Worm (Caenorhabditis elegans) whole organism, dauer: Measurements from ENCODE around the gene txt-19.

Source experiments
- unc-62 ChIP-seq: sonication (generic microtip); optimal IDR thresholded peaks from 2 replicates; lab custom pipeline; 2017; ENCODE audit warnings: missing biosample characterization, missing genetic modification reagents, missing genetic modification characterization

Gene txt-19

DNA sequence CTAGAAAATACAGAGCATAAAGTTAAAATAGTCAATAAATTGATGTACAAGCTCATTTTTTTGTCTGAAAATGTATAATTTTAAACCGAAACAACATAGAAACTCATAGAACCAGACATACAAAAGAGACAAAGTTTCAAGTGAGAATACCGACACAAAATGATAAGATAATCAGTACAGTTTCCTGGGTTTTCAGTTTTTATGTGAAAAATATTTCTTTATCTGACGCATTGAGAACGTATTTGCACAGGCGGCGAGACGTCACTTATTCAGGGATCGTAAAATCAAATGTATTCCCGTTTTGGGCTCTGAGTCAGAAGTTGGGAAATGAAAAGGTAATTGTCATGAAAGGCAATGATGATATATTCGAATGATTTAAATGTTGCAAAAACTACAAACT is 44.7 kb downstream of the txt-19 start, which contains the start of gene K08D8.6:
Gene K08D8.6 (minus strand): TSS at position 64 of the 400 bp plus-strand sequence.
- no peak for TF ChIP-seq unc-62 (GFP tag; lab: Kevin White, UChicago)

DNA sequence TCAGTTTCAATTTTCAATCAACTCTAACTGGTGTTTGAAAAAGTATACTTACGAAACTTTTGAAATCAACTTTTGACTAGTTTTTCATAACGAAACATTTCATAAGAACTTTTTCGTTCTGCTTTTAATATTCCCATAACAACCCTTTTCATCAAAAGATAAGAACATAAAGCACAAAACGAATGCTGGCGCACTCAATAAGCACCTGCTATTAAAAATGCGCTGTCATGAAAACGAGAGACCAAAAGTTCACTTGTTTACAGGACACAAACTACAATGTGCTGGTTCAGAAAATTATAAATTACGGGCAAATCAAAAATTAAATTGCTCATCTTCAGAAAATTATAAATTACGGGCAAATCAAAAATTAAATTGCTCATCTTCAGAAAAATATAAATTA is 45.4 kb downstream of the txt-19 start:
- TF ChIP-seq unc-62 (GFP tag; lab: Kevin White, UChicago): no peak

DNA sequence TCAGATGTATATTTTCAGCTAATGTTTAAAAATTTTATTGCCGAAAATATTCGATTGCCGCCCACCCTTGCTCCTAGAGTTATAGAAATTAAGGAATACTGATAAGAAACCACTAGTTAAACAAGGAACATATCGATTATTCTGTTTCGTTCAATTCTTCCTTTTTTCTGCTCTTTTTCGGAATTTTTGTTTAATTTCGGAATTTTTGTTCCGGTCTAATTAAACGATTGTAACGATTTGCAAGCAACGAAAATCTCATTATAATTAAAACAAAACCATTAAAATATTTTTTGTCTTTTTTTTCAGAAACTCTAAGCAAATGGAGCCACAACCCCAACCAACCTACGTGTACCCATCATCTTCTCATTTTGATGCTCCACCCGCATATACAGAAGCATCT is 46.5 kb downstream of the txt-19 start, which contains the start of gene K08D8.1:
Gene K08D8.1 (plus strand): TSS at position 301 of the 400 bp plus-strand sequence.
- no peak for TF ChIP-seq unc-62 (GFP tag; lab: Kevin White, UChicago)

DNA sequence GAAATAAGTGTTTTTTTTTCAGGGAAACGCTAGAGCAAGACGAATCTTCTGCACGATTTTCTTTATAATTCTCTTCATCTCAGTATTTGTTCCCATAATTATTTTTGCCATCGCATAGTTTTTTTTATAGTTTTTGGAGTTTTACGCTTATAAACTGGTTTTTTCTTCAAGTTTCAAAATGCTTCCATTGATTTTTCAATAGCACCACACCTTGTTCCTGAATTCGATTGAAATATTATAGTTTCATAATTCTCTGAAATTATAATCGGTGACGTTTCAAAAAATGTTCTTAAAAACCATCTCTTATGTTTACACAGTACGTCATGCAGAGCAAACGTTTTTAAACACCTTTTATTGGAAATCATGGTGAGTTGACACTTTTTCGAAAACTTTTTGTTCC is 47.5 kb downstream of the txt-19 start, which contains the start of gene K08D8.12:
Gene K08D8.12 (plus strand): TSS at position 301 of the 400 bp plus-strand sequence.
- no peak for TF ChIP-seq unc-62 (GFP tag; lab: Kevin White, UChicago)

DNA sequence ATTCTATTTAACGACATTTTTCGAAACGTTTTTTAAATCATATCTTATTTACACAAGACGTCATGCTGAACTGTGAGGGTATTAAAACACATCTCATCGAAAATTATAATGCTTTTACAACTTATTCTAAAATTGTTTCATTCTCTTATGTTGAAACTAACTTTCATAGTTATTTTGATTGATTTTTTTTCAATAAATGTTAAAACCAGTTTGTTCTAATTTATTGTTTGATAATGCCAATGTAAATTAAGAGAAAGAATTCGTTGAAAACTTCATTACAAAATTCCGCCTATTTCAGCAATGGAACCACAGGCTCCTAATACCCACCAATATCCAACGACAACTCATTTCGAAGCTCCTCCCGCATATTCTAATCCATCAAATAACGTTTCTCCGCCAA is 49.3 kb downstream of the txt-19 start, which contains the start of gene K08D8.11:
Gene K08D8.11 (plus strand): TSS at position 301 of the 400 bp plus-strand sequence.
- TF ChIP-seq unc-62 (GFP tag; lab: Kevin White, UChicago): no peak

DNA sequence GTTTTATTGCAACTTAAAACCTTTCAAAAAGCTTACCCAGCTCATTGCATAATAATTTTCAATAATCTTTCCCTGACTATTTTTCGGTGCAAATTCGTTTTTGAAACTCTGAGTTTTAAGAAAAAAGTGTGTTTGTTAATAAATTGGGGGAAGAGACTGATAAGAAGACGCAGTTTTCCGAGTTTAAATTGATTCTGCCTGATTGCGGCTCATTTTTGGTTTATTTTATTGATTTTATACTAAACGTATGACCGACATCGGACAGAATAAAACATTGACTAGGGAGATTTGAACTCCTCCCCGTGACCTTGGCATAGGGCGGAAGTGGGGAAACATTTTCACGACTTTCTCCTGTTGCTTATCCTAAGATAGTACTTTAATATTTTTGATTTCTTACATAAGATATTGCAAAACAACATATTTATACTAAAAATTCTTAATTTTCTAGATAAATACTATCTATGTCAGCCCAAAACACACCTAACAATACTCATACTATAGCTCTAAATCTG is 50.7 kb downstream of the txt-19 start, which contains the start of gene K08D8.7:
Gene K08D8.7 (plus strand): TSS at position 462 of the 512 bp plus-strand sequence.
- no peak for TF ChIP-seq unc-62 (GFP tag; lab: Kevin White, UChicago)

DNA sequence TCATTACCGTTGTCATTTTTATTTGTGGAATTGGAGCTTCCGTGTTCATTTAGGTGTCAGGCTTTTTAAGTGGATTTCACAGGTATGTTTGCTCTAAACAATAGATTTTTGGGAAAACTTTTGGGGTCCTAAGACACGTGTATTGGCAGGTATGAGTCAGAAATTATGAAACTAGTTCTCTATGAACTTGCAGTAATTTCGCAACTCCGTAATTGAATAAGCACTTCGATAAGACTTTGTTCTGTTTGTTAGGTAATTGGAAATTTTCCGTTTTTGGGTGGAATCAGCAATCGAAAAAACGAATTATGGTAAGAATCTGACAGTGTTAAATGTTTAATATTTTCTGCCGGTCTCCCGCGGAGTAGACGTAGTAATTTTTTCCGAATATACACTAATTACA is 51.4 kb downstream of the txt-19 start:
- no peak for TF ChIP-seq unc-62 (GFP tag; lab: Kevin White, UChicago)
